Fruit fly (Drosophila melanogaster) whole organism, adult: ENCODE measurements around the gene HLH4C.

ENCODE experiments used
- CG11617 ChIP-seq: fragments of 200-800 bp; sonication (Bioruptor generic); optimal IDR thresholded peaks from 2 replicates; lab custom pipeline; 2017; ENCODE audit warnings: mild to moderate bottlenecking, missing biosample characterization, missing genetic modification reagents, missing genetic modification characterization
- CG12768 ChIP-seq: fragments of 200-800 bp; sonication (Bioruptor generic); optimal IDR thresholded peaks from 2 replicates; lab custom pipeline; 2017; ENCODE audit warnings: missing biosample characterization, missing genetic modification characterization, mild to moderate bottlenecking, moderate library complexity, missing genetic modification reagents
- CG14711 ChIP-seq: fragments of 200-800 bp; sonication (Bioruptor generic); optimal IDR thresholded peaks from 2 replicates; lab custom pipeline; 2018; ENCODE audit warnings: missing biosample characterization, mild to moderate bottlenecking, missing genetic modification characterization, moderate library complexity
- CG1620 ChIP-seq: fragments of 200-800 bp; sonication (Bioruptor generic); optimal IDR thresholded peaks from 2 replicates; lab custom pipeline; 2016; ENCODE audit warnings: missing biosample characterization, missing genetic modification characterization
- CG33017 ChIP-seq: fragments of 200-800 bp; sonication (Bioruptor generic); optimal IDR thresholded peaks from 2 replicates; lab custom pipeline; 2018; ENCODE audit warnings: missing biosample characterization, mild to moderate bottlenecking, missing genetic modification characterization, moderate library complexity
- CG5204 ChIP-seq: fragments of 200-800 bp; sonication (Bioruptor generic); optimal IDR thresholded peaks from 2 replicates; lab custom pipeline; 2016; ENCODE audit warnings: missing biosample characterization, missing genetic modification characterization
- CG7045 ChIP-seq: fragments of 200-800 bp; sonication (Bioruptor generic); optimal IDR thresholded peaks from 2 replicates; lab custom pipeline; 2017; ENCODE audit warnings: missing biosample characterization, mild to moderate bottlenecking, missing genetic modification characterization
- CG7101 ChIP-seq: fragments of 200-800 bp; sonication (Bioruptor generic); optimal IDR thresholded peaks from 2 replicates; lab custom pipeline; 2018; ENCODE audit warnings: missing biosample characterization, mild to moderate bottlenecking, missing genetic modification characterization, moderate library complexity
- Clk ChIP-seq: fragments of 200-800 bp; sonication (Bioruptor generic); optimal IDR thresholded peaks from 2 replicates; lab custom pipeline; 2017; ENCODE audit warnings: missing biosample characterization, missing genetic modification characterization
- Crg-1 ChIP-seq: fragments of 200-800 bp; sonication (Bioruptor generic); optimal IDR thresholded peaks from 2 replicates; lab custom pipeline; 2016; ENCODE audit warnings: missing biosample characterization, missing genetic modification characterization
- Hr96 ChIP-seq: fragments of 200-800 bp; sonication (Bioruptor generic); optimal IDR thresholded peaks from 2 replicates; lab custom pipeline; 2016; ENCODE audit warnings: missing biosample characterization, missing genetic modification characterization
- Mnt ChIP-seq: fragments of 200-800 bp; sonication (Bioruptor generic); optimal IDR thresholded peaks from 2 replicates; lab custom pipeline; 2016; ENCODE audit warnings: missing biosample characterization, mild to moderate bottlenecking, missing genetic modification characterization
- bab1 ChIP-seq: fragments of 200-800 bp; sonication (Bioruptor generic); optimal IDR thresholded peaks from 3 replicates; lab custom pipeline; 2019; ENCODE audit warnings: missing biosample characterization, mild to moderate bottlenecking, missing genetic modification characterization, moderate library complexity
- cic ChIP-seq: fragments of 200-800 bp; sonication (Bioruptor generic); optimal IDR thresholded peaks from 2 replicates; lab custom pipeline; 2017; ENCODE audit warnings: missing biosample characterization, mild to moderate bottlenecking, missing genetic modification characterization, moderate library complexity
- cnc ChIP-seq, 2 experiments: fragments of >200 bp; optimal IDR thresholded peaks; 2 replicates each; lab custom pipeline; 2017
- kay ChIP-seq: fragments of 200-800 bp; sonication (Bioruptor generic); peaks from one replicate; lab custom pipeline; 2016; ENCODE audit warnings: missing biosample characterization, missing genetic modification characterization, borderline replicate concordance
- ovo ChIP-seq: fragments of 200-800 bp; sonication (Bioruptor generic); optimal IDR thresholded peaks from 2 replicates; lab custom pipeline; 2016; ENCODE audit warnings: missing biosample characterization, missing genetic modification characterization
- pad ChIP-seq: fragments of 200-800 bp; sonication (Bioruptor generic); optimal IDR thresholded peaks from 3 replicates; lab custom pipeline; 2017; ENCODE audit warnings: missing biosample characterization, missing genetic modification characterization, mild to moderate bottlenecking, moderate library complexity, missing genetic modification reagents
- tj ChIP-seq: fragments of 200-800 bp; sonication (Bioruptor generic); optimal IDR thresholded peaks from 3 replicates; lab custom pipeline; 2017; ENCODE audit warnings: missing biosample characterization, mild to moderate bottlenecking, missing genetic modification characterization, moderate library complexity
- toe ChIP-seq: fragments of 200-800 bp; sonication (Bioruptor generic); optimal IDR thresholded peaks from 2 replicates; lab custom pipeline; 2016; ENCODE audit warnings: missing biosample characterization, missing genetic modification characterization

HLH4C gene

DNA sequence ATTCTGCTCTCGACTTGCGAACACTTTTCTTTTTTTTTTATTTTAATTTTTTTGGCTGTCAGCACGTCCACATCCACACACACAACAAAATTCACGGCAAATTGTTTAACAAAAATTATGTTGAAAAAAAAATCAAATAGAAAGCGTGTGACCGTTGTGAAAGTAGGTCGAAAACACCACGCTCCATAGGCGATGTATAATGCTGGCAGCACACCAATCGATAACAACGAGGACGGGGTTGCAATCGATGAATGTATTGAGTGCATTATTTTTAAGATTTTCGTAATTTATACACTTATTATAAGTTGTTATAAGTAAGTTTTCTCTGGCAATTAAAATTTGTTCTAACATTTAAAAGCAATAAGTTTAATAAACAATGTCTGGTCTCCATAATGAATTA is 39.5 kb upstream of the HLH4C start, which contains the start of gene Pp2C1:
TSS of gene Pp2C1 (minus strand) at position 181 of the 400 bp plus-strand sequence.
- TF ChIP-seq CG12768 = no peak
- TF ChIP-seq Mnt = no peak
- TF ChIP-seq toe (GFP tag; lab: Kevin White, UChicago) = peak; percentile 18
- no peak for TF ChIP-seq CG7101 (tag; lab: Kevin White, UChicago)

- peak; percentile 40 for TF ChIP-seq CG7101 (tag; lab: Kevin White, UChicago)
- no peak for TF ChIP-seq Clk (GFP tag; lab: Kevin White, UChicago)
- no peak for TF ChIP-seq cnc (optimal IDR thresholded peaks at IDR 0.05; lab: Kevin White, UChicago)
- no peak for TF ChIP-seq ovo (GFP tag; lab: Kevin White, UChicago)
- TF ChIP-seq Crg-1 (GFP tag; lab: Kevin White, UChicago) = no peak
- no peak for TF ChIP-seq CG5204 (GFP tag; lab: Kevin White, UChicago)
- TF ChIP-seq toe (GFP tag; lab: Kevin White, UChicago) = no peak
- TF ChIP-seq Hr96 (GFP tag; lab: Kevin White, UChicago) = no peak
- peak; percentile 86 for TF ChIP-seq tj (GFP tag; lab: Kevin White, UChicago)
- peak; percentile 14 for TF ChIP-seq bab1 (GFP tag; lab: Kevin White, UChicago)
- TF ChIP-seq CG7045 (GFP tag; lab: Kevin White, UChicago) = peak; percentile 43
- no peak for TF ChIP-seq CG1620 (GFP tag; lab: Kevin White, UChicago)
- TF ChIP-seq CG12768 = peak; percentile 57
- TF ChIP-seq Mnt = peak; percentile 61
- TF ChIP-seq pad (GFP tag; lab: Kevin White, UChicago) = peak; percentile 63
- peak; percentile 69 for TF ChIP-seq CG11617 (GFP tag; lab: Kevin White, UChicago)
- peak; percentile 87 for TF ChIP-seq kay (GFP tag; lab: Kevin White, UChicago)
- peak; percentile 61 for TF ChIP-seq cic (GFP tag; lab: Kevin White, UChicago)
- no peak for TF ChIP-seq CG33017 (tag; lab: Kevin White, UChicago)
- no peak for TF ChIP-seq CG14711 (tag; lab: Kevin White, UChicago)
These were observed 38.9 kb upstream of the HLH4C start for dm6 chrX:4686150-4686549.

- TF ChIP-seq ovo (GFP tag; lab: Kevin White, UChicago) (peak; percentile 67), tj (GFP tag; lab: Kevin White, UChicago) (peak; percentile 79), cic (GFP tag; lab: Kevin White, UChicago) (peak; percentile 75), pad (GFP tag; lab: Kevin White, UChicago) (peak; percentile 84), toe (GFP tag; lab: Kevin White, UChicago) (peak; percentile 80), CG5204 (GFP tag; lab: Kevin White, UChicago) (peak; percentile 75), CG33017 (tag; lab: Kevin White, UChicago) (peak; percentile 75), CG14711 (tag; lab: Kevin White, UChicago) (peak; percentile 96), bab1 (GFP tag; lab: Kevin White, UChicago) (peak; percentile 93), Hr96 (GFP tag; lab: Kevin White, UChicago) (peak; percentile 93), Crg-1 (GFP tag; lab: Kevin White, UChicago) (peak; percentile 77), CG11617 (GFP tag; lab: Kevin White, UChicago) (peak; percentile 88), Mnt (peak; percentile 86), CG12768 (peak; percentile 73), kay (GFP tag; lab: Kevin White, UChicago) (peak; percentile 99), Clk (GFP tag; lab: Kevin White, UChicago) (peak; percentile 55), CG7101 (tag; lab: Kevin White, UChicago) (peak; percentile 89), CG1620 (GFP tag; lab: Kevin White, UChicago) (peak; percentile 95), CG7045 (GFP tag; lab: Kevin White, UChicago) (peak; percentile 76), cnc (optimal IDR thresholded peaks at IDR 0.05; lab: Kevin White, UChicago) (no peak)
These were observed 37.3 kb upstream of the HLH4C start for dm6 chrX:4684444-4684924.

- TF ChIP-seq CG11617 (GFP tag; lab: Kevin White, UChicago) = peak; percentile 39
- TF ChIP-seq toe (GFP tag; lab: Kevin White, UChicago) = peak; percentile 16
- peak; percentile 52 for TF ChIP-seq CG33017 (tag; lab: Kevin White, UChicago)
- TF ChIP-seq pad (GFP tag; lab: Kevin White, UChicago) = no peak
- no peak for TF ChIP-seq cic (GFP tag; lab: Kevin White, UChicago)
- TF ChIP-seq Hr96 (GFP tag; lab: Kevin White, UChicago) = peak; percentile 10
- TF ChIP-seq CG1620 (GFP tag; lab: Kevin White, UChicago) = peak; percentile 10
- no peak for TF ChIP-seq Mnt
- no peak for TF ChIP-seq bab1 (GFP tag; lab: Kevin White, UChicago)
- TF ChIP-seq kay (GFP tag; lab: Kevin White, UChicago) = peak; percentile 61
- peak; percentile 10 for TF ChIP-seq CG7045 (GFP tag; lab: Kevin White, UChicago)
- no peak for TF ChIP-seq Clk (GFP tag; lab: Kevin White, UChicago)
- TF ChIP-seq CG5204 (GFP tag; lab: Kevin White, UChicago) = peak; percentile 45
- peak; percentile 24 for TF ChIP-seq CG14711 (tag; lab: Kevin White, UChicago)
- peak; percentile 35 for TF ChIP-seq Crg-1 (GFP tag; lab: Kevin White, UChicago)
- peak; percentile 38 for TF ChIP-seq CG7101 (tag; lab: Kevin White, UChicago)
These were observed 32.7 kb upstream of the HLH4C start for dm6 chrX:4679813-4680381.
